Fruit fly (Drosophila melanogaster): ENCODE data around the gene tal-2A.

Gene tal-2A

dm6 chr3R:13771195-13771594 lies 41.7 kb upstream of the tal-2A start, which contains the start of gene CG9297:
CG9297 (plus strand) TSS chr3R:13771495.
- no peak for TF ChIP-seq acj6 (GFP tag; optimal IDR thresholded peaks at IDR 0.05)
- TF ChIP-seq CG9139 (GFP tag; optimal IDR thresholded peaks at IDR 0.05) = no peak
- TF ChIP-seq Hr4 (GFP tag; optimal IDR thresholded peaks at IDR 0.05) = no peak
- TF ChIP-seq Lpt (GFP tag; optimal IDR thresholded peaks at IDR 0.05) = no peak
- no peak for TF ChIP-seq Gug (GFP tag; IDR thresholded peaks at IDR 0.05)
- TF ChIP-seq Hr38 (GFP tag; optimal IDR thresholded peaks at IDR 0.05) = no peak
- TF ChIP-seq CG11762 (GFP tag; optimal IDR thresholded peaks at IDR 0.05; ENCODE audit: insufficient read depth) = no peak
- TF ChIP-seq Eip75B (GFP tag; optimal IDR thresholded peaks at IDR 0.05) = no peak
- no peak for TF ChIP-seq pdm3 (GFP tag; optimal IDR thresholded peaks at IDR 0.05)
- TF ChIP-seq vri (GFP tag; optimal IDR thresholded peaks at IDR 0.05) = no peak

dm6 chr3R:13773350-13773749 lies 39.6 kb upstream of the tal-2A start:
- TF ChIP-seq topi (GFP tag; optimal IDR thresholded peaks at IDR 0.05) (no peak), CG11294 (GFP tag; IDR thresholded peaks at IDR 0.05) (no peak), dac (GFP tag; optimal IDR thresholded peaks at IDR 0.05) (no peak), CG31627 (GFP tag; optimal IDR thresholded peaks at IDR 0.05) (no peak), Sox102F (GFP tag; optimal IDR thresholded peaks at IDR 0.05) (no peak), Eip78C (GFP tag) (no peak), CG10669 (GFP tag; optimal IDR thresholded peaks at IDR 0.05) (no peak), CG3919 (GFP tag; optimal IDR thresholded peaks at IDR 0.05) (no peak), net (GFP tag; optimal IDR thresholded peaks at IDR 0.05) (no peak), CG32006 (GFP tag; optimal IDR thresholded peaks at IDR 0.05) (no peak), Met (GFP tag; optimal IDR thresholded peaks at IDR 0.05) (no peak), achi (GFP tag; optimal IDR thresholded peaks at IDR 0.05) (no peak), CG8632 (GFP tag; optimal IDR thresholded peaks at IDR 0.05) (no peak), dsx (GFP tag; optimal IDR thresholded peaks at IDR 0.05; ENCODE audit: poor library complexity, severe bottlenecking) (no peak), CG34406 (GFP tag; optimal IDR thresholded peaks at IDR 0.05) (no peak), Eip75B (GFP tag; optimal IDR thresholded peaks at IDR 0.05) (no peak), CG10631 (GFP tag; optimal IDR thresholded peaks at IDR 0.05) (no peak), Sox15 (GFP tag; optimal IDR thresholded peaks at IDR 0.05) (no peak)

- TF ChIP-seq Eip75B (GFP tag; optimal IDR thresholded peaks at IDR 0.05) (peak; percentile 74), CG32006 (GFP tag; optimal IDR thresholded peaks at IDR 0.05) (peak; percentile 16), Hr38 (GFP tag; optimal IDR thresholded peaks at IDR 0.05) (no peak), CG4318 (GFP tag; optimal IDR thresholded peaks at IDR 0.05) (peak; percentile 30), ss (GFP tag; optimal IDR thresholded peaks at IDR 0.05) (no peak), CG11762 (GFP tag; optimal IDR thresholded peaks at IDR 0.05; ENCODE audit: insufficient read depth) (peak; percentile 74), CG9139 (GFP tag; optimal IDR thresholded peaks at IDR 0.05) (no peak), CG31627 (GFP tag; optimal IDR thresholded peaks at IDR 0.05) (no peak), Eip93F (GFP tag; optimal IDR thresholded peaks at IDR 0.05) (no peak), CG11294 (GFP tag; IDR thresholded peaks at IDR 0.05) (peak; percentile 24; the same call in 1 of the 2 replicates), vri (GFP tag; optimal IDR thresholded peaks at IDR 0.05) (peak; percentile 78), CG8119 (GFP tag; IDR thresholded peaks at IDR 0.05) (peak; percentile 61; the same call in 2 of the 3 replicates), CG3919 (GFP tag; optimal IDR thresholded peaks at IDR 0.05) (no peak), eg (GFP tag; IDR thresholded peaks at IDR 0.05) (peak; percentile 83), Ets96B (tag; optimal IDR thresholded peaks at IDR 0.05) (no peak), CG34406 (GFP tag; optimal IDR thresholded peaks at IDR 0.05) (peak; percentile 8), spab (GFP tag; optimal IDR thresholded peaks at IDR 0.05) (peak; percentile 54), CG11902 (GFP tag; optimal IDR thresholded peaks at IDR 0.05) (peak; percentile 9), fd85E (GFP tag; optimal IDR thresholded peaks at IDR 0.05) (no peak), Ets21C (GFP tag; optimal IDR thresholded peaks at IDR 0.05) (peak; percentile 14), CG3032 (tag; optimal IDR thresholded peaks at IDR 0.05) (peak; percentile 53), net (GFP tag; optimal IDR thresholded peaks at IDR 0.05) (no peak), dsx (GFP tag; optimal IDR thresholded peaks at IDR 0.05; ENCODE audit: poor library complexity, severe bottlenecking) (no peak), OdsH (GFP tag; optimal IDR thresholded peaks at IDR 0.05) (no peak), CG1621 (tag; optimal IDR thresholded peaks at IDR 0.05) (no peak), CG8319 (GFP tag; optimal IDR thresholded peaks at IDR 0.05) (no peak), CG7368 (GFP tag; optimal IDR thresholded peaks at IDR 0.05) (no peak), Hr4 (GFP tag; optimal IDR thresholded peaks at IDR 0.05) (peak; percentile 47), CG15336 (GFP tag; IDR thresholded peaks at IDR 0.05) (peak; percentile 68), CG6276 (GFP tag; optimal IDR thresholded peaks at IDR 0.05) (peak; percentile 18), CG10631 (GFP tag; optimal IDR thresholded peaks at IDR 0.05) (peak; percentile 67), salr (GFP tag; optimal IDR thresholded peaks at IDR 0.05) (no peak), Sox102F (GFP tag; optimal IDR thresholded peaks at IDR 0.05) (no peak), svp (GFP tag) (no peak), acj6 (GFP tag; optimal IDR thresholded peaks at IDR 0.05) (peak; percentile 8), Lpt (GFP tag; optimal IDR thresholded peaks at IDR 0.05) (peak; percentile 62)
Observed at dm6 chr3R:13779241-13779683, 33.6 kb upstream of the tal-2A start, which contains the start of the genes CG42375 and CG9288. CG42375 (plus strand) TSS chr3R:13779624. CG9288 (plus strand) TSS chr3R:13779624.
